Worm (Caenorhabditis elegans): ENCODE results near the gene unc-34.

- TF ChIP-seq ceh-9 (tag; optimal IDR thresholded peaks at IDR 0.05) = no peak
- TF ChIP-seq nfya-1 (tag; optimal IDR thresholded peaks at IDR 0.05; ENCODE audit: insufficient read depth) = no peak
- no peak for TF ChIP-seq ama-1 (optimal IDR thresholded peaks at IDR 0.05)
- no peak for TF ChIP-seq jun-1 (tag; optimal IDR thresholded peaks at IDR 0.05)
- TF ChIP-seq eor-1 (tag; optimal IDR thresholded peaks at IDR 0.05) = no peak
- TF ChIP-seq nhr-28 (tag; optimal IDR thresholded peaks at IDR 0.05) = no peak
These were observed 3.9 kb upstream of the unc-34 start for ce11 chrV:978617-979016.

Measured in whole organism, L3 larva.